Worm (Caenorhabditis elegans): ENCODE results near the gene jmjd-3.3.

DNA sequence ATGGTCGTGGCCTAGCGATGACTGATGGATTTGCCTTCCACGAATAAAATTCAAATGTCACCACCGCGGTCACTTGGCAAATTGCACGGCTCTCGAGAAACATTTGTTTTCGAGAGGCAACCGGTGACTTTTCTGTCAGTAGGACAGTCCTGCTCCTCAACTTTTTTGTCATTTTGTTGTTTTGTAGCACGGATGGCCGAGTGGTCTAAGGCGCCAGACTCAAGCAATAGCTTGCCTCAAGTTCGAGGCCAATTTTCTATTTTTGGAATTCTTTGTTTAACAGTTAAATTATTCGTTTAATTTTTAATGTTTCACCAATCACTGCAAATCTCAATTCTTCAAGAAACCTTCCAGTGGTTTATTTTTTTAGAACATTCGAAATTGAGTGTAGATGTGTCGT, 8.0 kb downstream of the jmjd-3.3 start:
- TF ChIP-seq aly-1 (tag; optimal IDR thresholded peaks at IDR 0.05) (no peak), pes-1 (GFP tag; IDR thresholded peaks at IDR 0.05) (no peak), ceh-13 (GFP tag; optimal IDR thresholded peaks at IDR 0.05) (no peak), hmbx-1 (tag; optimal IDR thresholded peaks at IDR 0.05) (no peak), ama-1 (optimal IDR thresholded peaks at IDR 0.05) (no peak), hmg-4 (GFP tag; optimal IDR thresholded peaks at IDR 0.05) (no peak), ceh-36 (tag; optimal IDR thresholded peaks at IDR 0.05) (no peak), tbx-37 (GFP tag; conservative IDR thresholded peaks at IDR 0.05) (no peak), tbx-11 (GFP tag; IDR thresholded peaks at IDR 0.05) (no peak), flt-1 (GFP tag; IDR thresholded peaks at IDR 0.05) (no peak)

All from whole organism, early embryonic.